Worm (Caenorhabditis elegans): ENCODE results near the gene drp-1.

drp-1 gene

DNA sequence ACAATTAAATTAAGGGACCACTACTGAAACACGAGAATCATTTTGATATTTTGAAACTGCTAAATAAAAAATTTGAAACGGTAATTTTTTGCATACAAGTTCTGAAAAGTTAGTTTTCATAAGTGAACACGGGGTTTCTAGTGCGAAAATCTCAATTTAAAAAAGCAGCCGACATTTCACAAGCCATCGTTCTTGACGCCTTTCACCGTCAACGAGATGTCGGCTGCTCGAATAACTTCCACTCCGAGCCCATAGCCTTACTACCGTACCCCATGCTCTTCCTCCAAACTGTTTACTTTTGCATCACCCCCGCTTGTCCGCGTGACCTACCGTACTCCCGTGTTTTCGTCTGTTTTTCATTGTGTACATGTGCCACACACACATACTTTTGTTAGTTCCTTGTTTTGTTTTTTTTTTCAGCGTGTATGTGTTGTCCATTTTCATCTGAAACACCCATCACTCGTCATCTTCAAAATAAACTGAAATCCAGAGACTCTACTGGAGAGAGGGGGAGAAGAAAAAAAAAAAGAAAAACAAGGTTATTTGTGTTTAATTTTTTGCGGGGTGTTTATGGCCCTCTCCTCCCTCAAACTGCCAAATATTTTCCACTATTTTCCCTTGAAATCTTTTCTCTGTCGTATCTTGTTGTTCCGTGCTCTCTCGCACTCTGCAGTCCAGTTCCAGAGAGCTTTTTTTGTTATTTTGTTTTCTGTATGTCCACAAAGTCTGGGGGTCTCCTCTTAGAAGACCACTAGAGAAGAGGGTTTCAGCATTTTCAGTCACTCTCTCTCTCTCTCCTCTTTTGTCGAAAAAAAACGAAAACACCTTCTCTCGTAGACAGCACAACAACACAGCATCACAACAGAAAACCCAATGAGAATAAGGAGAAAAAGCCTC lies 49.9 kb downstream of the drp-1 start:
- TF ChIP-seq egl-27 (tag; optimal IDR thresholded peaks at IDR 0.05) (no peak), R02D3.7 (tag; optimal IDR thresholded peaks at IDR 0.05) (no peak), lsy-2 (tag; optimal IDR thresholded peaks at IDR 0.05) (peak in 1 of 2 experiments; percentile 11), elt-3 (tag; optimal IDR thresholded peaks at IDR 0.05) (no peak), ztf-11 (tag; optimal IDR thresholded peaks at IDR 0.05) (no peak), nhr-129 (tag; optimal IDR thresholded peaks at IDR 0.05) (peak; percentile 83)

DNA sequence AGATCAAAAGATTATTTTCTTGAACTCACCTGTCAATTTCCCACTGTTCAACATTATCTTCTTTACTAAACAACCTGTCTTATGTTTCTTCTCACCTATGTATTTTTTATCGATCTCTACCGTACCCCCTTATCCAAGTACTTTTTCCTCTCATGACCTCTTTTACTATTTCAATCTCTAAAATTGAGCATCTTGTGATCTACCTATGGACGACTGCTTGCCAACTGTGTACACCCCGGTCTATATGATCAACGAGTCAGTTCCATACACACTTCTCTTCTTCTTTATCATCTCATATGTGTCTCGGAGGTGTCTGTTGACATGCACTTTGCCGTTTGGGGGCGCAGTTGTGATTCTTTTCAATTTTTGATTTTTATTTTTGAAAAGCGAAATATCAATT lies 51.8 kb downstream of the drp-1 start:
- TF ChIP-seq gmeb-1 (tag; optimal IDR thresholded peaks at IDR 0.05) (peak; percentile 52), ztf-11 (tag; optimal IDR thresholded peaks at IDR 0.05) (no peak), mbf-1 (tag; optimal IDR thresholded peaks at IDR 0.05) (no peak), sma-9 (GFP tag; optimal IDR thresholded peaks at IDR 0.05) (peak; percentile 84), sma-9 (tag; optimal IDR thresholded peaks at IDR 0.05) (no peak), lin-39 (tag; optimal IDR thresholded peaks at IDR 0.05) (no peak), sem-4 (tag; optimal IDR thresholded peaks at IDR 0.05) (no peak), nhr-11 (tag; optimal IDR thresholded peaks at IDR 0.05) (no peak), fos-1 (tag; optimal IDR thresholded peaks at IDR 0.05) (peak; percentile 83), nhr-23 (tag; optimal IDR thresholded peaks at IDR 0.05) (no peak), lin-11 (tag; optimal IDR thresholded peaks at IDR 0.05) (no peak), skn-1 (tag; optimal IDR thresholded peaks at IDR 0.05) (no peak), elt-3 (tag; optimal IDR thresholded peaks at IDR 0.05) (no peak), snpc-4 (tag; optimal IDR thresholded peaks at IDR 0.05) (no peak), peb-1 (tag; optimal IDR thresholded peaks at IDR 0.05) (no peak), zag-1 (tag; optimal IDR thresholded peaks at IDR 0.05) (no peak), ZK546.5 (tag; optimal IDR thresholded peaks at IDR 0.05) (no peak), unc-55 (GFP tag; optimal IDR thresholded peaks at IDR 0.05) (no peak), nhr-6 (tag; optimal IDR thresholded peaks at IDR 0.05) (no peak), ztf-1 (GFP tag; conservative IDR thresholded peaks at IDR 0.05) (no peak), crh-2 (tag; optimal IDR thresholded peaks at IDR 0.05) (peak; percentile 42), sma-3 (GFP tag; optimal IDR thresholded peaks at IDR 0.05) (peak; percentile 33), nhr-25 (tag; optimal IDR thresholded peaks at IDR 0.05) (no peak), egl-27 (tag; optimal IDR thresholded peaks at IDR 0.05) (peak; percentile 21), nhr-129 (tag; optimal IDR thresholded peaks at IDR 0.05) (peak; percentile 87), F13H6.1 (tag; optimal IDR thresholded peaks at IDR 0.05) (peak; percentile 71), lsy-2 (tag; optimal IDR thresholded peaks at IDR 0.05) (peak in 1 of 2 experiments; percentile 55), alr-1 (tag; optimal IDR thresholded peaks at IDR 0.05) (no peak), nhr-77 (tag; optimal IDR thresholded peaks at IDR 0.05) (no peak), unc-39 (tag; optimal IDR thresholded peaks at IDR 0.05) (no peak), ceh-82 (tag; optimal IDR thresholded peaks at IDR 0.05) (no peak), R02D3.7 (tag; optimal IDR thresholded peaks at IDR 0.05) (no peak), mab-5 (tag; optimal IDR thresholded peaks at IDR 0.05) (no peak), ztf-4 (tag; optimal IDR thresholded peaks at IDR 0.05) (peak; percentile 3), C34F6.9 (tag; optimal IDR thresholded peaks at IDR 0.05) (peak; percentile 2), ama-1 (optimal IDR thresholded peaks at IDR 0.05) (no peak), lin-13 (GFP tag; optimal IDR thresholded peaks at IDR 0.05) (no peak), unc-62 (GFP tag; optimal IDR thresholded peaks at IDR 0.05) (no peak), nhr-10 (tag; optimal IDR thresholded peaks at IDR 0.05) (no peak)

All from whole organism, L2 larva.